Fruit fly (Drosophila melanogaster): ENCODE data around the gene Or33b.

dm6 chr2L:11931603-11932002 is 4.4 kb upstream of the Or33b start:
- TF ChIP-seq CG1620 (GFP tag; optimal IDR thresholded peaks at IDR 0.05) (no peak), ovo (GFP tag; optimal IDR thresholded peaks at IDR 0.05) (no peak), CG5204 (GFP tag; optimal IDR thresholded peaks at IDR 0.05) (no peak), CG33017 (tag; optimal IDR thresholded peaks at IDR 0.05) (no peak), CG12768 (GFP tag; optimal IDR thresholded peaks at IDR 0.05) (no peak), CG7101 (tag; optimal IDR thresholded peaks at IDR 0.05) (no peak), Crg-1 (GFP tag; optimal IDR thresholded peaks at IDR 0.05) (no peak), pad (GFP tag; optimal IDR thresholded peaks at IDR 0.05) (no peak), CG7045 (GFP tag; optimal IDR thresholded peaks at IDR 0.05) (no peak), Mnt (GFP tag; optimal IDR thresholded peaks at IDR 0.05) (no peak)
